Fruit fly (Drosophila melanogaster) whole organism, embryonic: Measurements from ENCODE around the gene CG31792.
A peak's percentile ranks its signal among the peaks of the same experiment; 100 is the strongest.

Source experiments
- CG1024 ChIP-seq: fragments of 200-800 bp; sonication (Bioruptor generic); IDR thresholded peaks from 2 replicates; pipeline ENCODE4 v1.3.6; 2022; ENCODE audit warnings: missing biosample characterization, missing genetic modification characterization
- CG10274 ChIP-seq: fragments of 200-800 bp; sonication (Bioruptor generic); optimal IDR thresholded peaks from 3 replicates; lab custom pipeline; 2017; ENCODE audit warnings: missing biosample characterization, mild to moderate bottlenecking, missing genetic modification characterization
- CG10321 ChIP-seq: fragments of 200-800 bp; sonication (Bioruptor generic); IDR thresholded peaks from 2 replicates; pipeline ENCODE4 v1.3.6; 2022; ENCODE audit warnings: missing biosample characterization, missing genetic modification characterization
- CG10366 ChIP-seq: fragments of 200-800 bp; sonication (Bioruptor generic); IDR thresholded peaks from 2 replicates; pipeline ENCODE4 v1.3.6; 2022; ENCODE audit warnings: missing biosample characterization, missing genetic modification characterization
- CG10565 ChIP-seq: fragments of 200-800 bp; sonication (Bioruptor generic); optimal IDR thresholded peaks from 3 replicates; lab custom pipeline; 2016; ENCODE audit warnings: missing biosample characterization, mild to moderate bottlenecking, missing genetic modification characterization
- CG10979 ChIP-seq: fragments of 200-800 bp; sonication (Bioruptor generic); optimal IDR thresholded peaks from 2 replicates; lab custom pipeline; 2018; ENCODE audit warnings: missing biosample characterization, mild to moderate bottlenecking, missing genetic modification characterization, moderate library complexity
- CG12219 ChIP-seq: fragments of 200-800 bp; sonication (Bioruptor generic); optimal IDR thresholded peaks from 3 replicates; lab custom pipeline; 2018; ENCODE audit warnings: missing biosample characterization, mild to moderate bottlenecking, missing genetic modification characterization
- CG12299 ChIP-seq: fragments of 200-800 bp; sonication (Bioruptor generic); optimal IDR thresholded peaks from 2 replicates; lab custom pipeline; 2018; ENCODE audit warnings: missing biosample characterization, mild to moderate bottlenecking, missing genetic modification characterization
- CG14014 ChIP-seq: fragments of 200-800 bp; sonication (Bioruptor generic); IDR thresholded peaks from 2 replicates; pipeline ENCODE4 v1.3.6; 2022; ENCODE audit warnings: missing biosample characterization, missing genetic modification characterization
- CG15479 ChIP-seq: fragments of 200-800 bp; sonication (Bioruptor generic); optimal IDR thresholded peaks from 3 replicates; lab custom pipeline; 2019; ENCODE audit warnings: missing biosample characterization, mild to moderate bottlenecking, missing genetic modification characterization, moderate library complexity
- CG15514 ChIP-seq: fragments of 200-800 bp; sonication (Bioruptor generic); optimal IDR thresholded peaks from 3 replicates; lab custom pipeline; 2017; ENCODE audit warnings: missing biosample characterization, missing genetic modification characterization, mild to moderate bottlenecking, moderate library complexity, missing genetic modification reagents
- CG15601 ChIP-seq: fragments of 200-800 bp; sonication (Bioruptor generic); optimal IDR thresholded peaks from 3 replicates; lab custom pipeline; 2019; ENCODE audit warnings: missing biosample characterization, mild to moderate bottlenecking, missing genetic modification characterization, moderate library complexity
- CG18476 ChIP-seq: fragments of 200-800 bp; sonication (Bioruptor generic); optimal IDR thresholded peaks from 2 replicates; lab custom pipeline; 2016; ENCODE audit warnings: missing biosample characterization, mild to moderate bottlenecking, missing genetic modification characterization
- CG2889 ChIP-seq: fragments of 200-800 bp; sonication (Bioruptor generic); IDR thresholded peaks from 3 replicates; pipeline ENCODE4 v1.3.6; 2022; ENCODE audit warnings: missing biosample characterization, missing genetic modification characterization
- CG30431 ChIP-seq: fragments of 200-800 bp; sonication (Bioruptor generic); optimal IDR thresholded peaks from 2 replicates; lab custom pipeline; 2017; ENCODE audit warnings: missing biosample characterization, missing genetic modification characterization
- CG31224 ChIP-seq: fragments of 200-800 bp; sonication (Bioruptor generic); IDR thresholded peaks from 2 replicates; pipeline ENCODE4 v1.3.6; 2022; ENCODE audit warnings: missing biosample characterization, missing genetic modification characterization
- CG31365 ChIP-seq: fragments of 200-800 bp; sonication (Bioruptor generic); optimal IDR thresholded peaks from 2 replicates; lab custom pipeline; 2018; ENCODE audit warnings: missing biosample characterization, mild to moderate bottlenecking, missing genetic modification characterization
- CG3281 ChIP-seq: fragments of 200-800 bp; sonication (Bioruptor generic); optimal IDR thresholded peaks from 3 replicates; lab custom pipeline; 2017; ENCODE audit warnings: missing biosample characterization, mild to moderate bottlenecking, missing genetic modification characterization
- CG33557 ChIP-seq: fragments of 200-800 bp; sonication (Bioruptor generic); optimal IDR thresholded peaks from 2 replicates; lab custom pipeline; 2019; ENCODE audit warnings: missing biosample characterization, mild to moderate bottlenecking, missing genetic modification characterization, moderate library complexity
- CG4404 ChIP-seq: fragments of 200-800 bp; sonication (Bioruptor generic); IDR thresholded peaks from 2 replicates; pipeline ENCODE4 v1.3.6; 2022; ENCODE audit warnings: missing biosample characterization, missing genetic modification characterization
- CG4424 ChIP-seq: fragments of 200-800 bp; sonication (Bioruptor generic); optimal IDR thresholded peaks from 3 replicates; lab custom pipeline; 2016; ENCODE audit warnings: missing biosample characterization, missing genetic modification characterization
- CG5180 ChIP-seq: fragments of 200-800 bp; sonication (Bioruptor generic); optimal IDR thresholded peaks from 3 replicates; lab custom pipeline; 2017; ENCODE audit warnings: missing biosample characterization, missing genetic modification characterization, mild to moderate bottlenecking, moderate library complexity, missing genetic modification reagents
- CG7839 ChIP-seq: fragments of 200-800 bp; sonication (Bioruptor generic); optimal IDR thresholded peaks from 3 replicates; lab custom pipeline; 2018; ENCODE audit warnings: missing biosample characterization, mild to moderate bottlenecking, missing genetic modification characterization, moderate library complexity
- CG8281 ChIP-seq: fragments of 200-800 bp; sonication (Bioruptor generic); optimal IDR thresholded peaks from 2 replicates; lab custom pipeline; 2018; ENCODE audit warnings: missing biosample characterization, mild to moderate bottlenecking, missing genetic modification characterization, moderate library complexity
- CG8765 ChIP-seq: fragments of 200-800 bp; sonication (Bioruptor generic); IDR thresholded peaks from 2 replicates; pipeline ENCODE4 v1.3.6; 2022; ENCODE audit warnings: missing biosample characterization, missing genetic modification characterization
- CG9797 ChIP-seq: fragments of 200-800 bp; sonication (Bioruptor generic); optimal IDR thresholded peaks from 3 replicates; lab custom pipeline; 2018; ENCODE audit warnings: missing biosample characterization, mild to moderate bottlenecking, missing genetic modification characterization
- Camta ChIP-seq: fragments of 200-800 bp; sonication (Bioruptor generic); optimal IDR thresholded peaks from 2 replicates; lab custom pipeline; 2016; ENCODE audit warnings: missing biosample characterization, missing genetic modification characterization
- D ChIP-seq, 2 experiments: fragments of 200-800 bp in 1 of 2; fragments of >200 bp in 1 of 2; sonication (Bioruptor generic) in 1 of 2; optimal IDR thresholded peaks; 2 replicates in 1 of 2; 3 replicates in 1 of 2; lab custom pipeline; 2017; ENCODE audit warnings: mild to moderate bottlenecking in 1 of 2, missing biosample characterization in 1 of 2, missing genetic modification characterization in 1 of 2, missing genetic modification reagents in 1 of 2
- Dad ChIP-seq: fragments of 200-800 bp; sonication (Bioruptor generic); optimal IDR thresholded peaks from 3 replicates; lab custom pipeline; 2016; ENCODE audit warnings: missing biosample characterization, missing genetic modification characterization
- Fer1 ChIP-seq: fragments of 200-800 bp; sonication (Bioruptor generic); optimal IDR thresholded peaks from 2 replicates; lab custom pipeline; 2017; ENCODE audit warnings: missing biosample characterization, mild to moderate bottlenecking, missing genetic modification characterization
- Hmx ChIP-seq: fragments of 200-800 bp; sonication (Bioruptor generic); optimal IDR thresholded peaks from 2 replicates; lab custom pipeline; 2016; ENCODE audit warnings: missing biosample characterization, missing genetic modification characterization
- Hr3 ChIP-seq: fragments of 200-800 bp; sonication (Bioruptor generic); optimal IDR thresholded peaks from 3 replicates; lab custom pipeline; 2016; ENCODE audit warnings: missing biosample characterization, missing genetic modification characterization
- Max ChIP-seq: fragments of 200-800 bp; sonication (Bioruptor generic); optimal IDR thresholded peaks from 2 replicates; lab custom pipeline; 2016; ENCODE audit warnings: missing biosample characterization, mild to moderate bottlenecking, missing genetic modification characterization
- Myb ChIP-seq: fragments of 200-800 bp; sonication (Bioruptor generic); optimal IDR thresholded peaks from 2 replicates; lab custom pipeline; 2016; ENCODE audit warnings: missing biosample characterization, missing genetic modification characterization
- Nf-YA ChIP-seq: fragments of 200-800 bp; sonication (Bioruptor generic); IDR thresholded peaks from 2 replicates; pipeline ENCODE4 v1.3.6; 2022; ENCODE audit warnings: missing biosample characterization, missing genetic modification characterization
- PHDP ChIP-seq: fragments of 200-800 bp; sonication (Bioruptor generic); optimal IDR thresholded peaks from 3 replicates; lab custom pipeline; 2018; ENCODE audit warnings: missing biosample characterization, mild to moderate bottlenecking, missing genetic modification characterization, moderate library complexity
- Rx ChIP-seq: fragments of 200-800 bp; sonication (Bioruptor generic); IDR thresholded peaks from 2 replicates; pipeline ENCODE4 v1.3.6; 2022; ENCODE audit warnings: missing biosample characterization, missing genetic modification characterization
- Six4 ChIP-seq: fragments of 200-800 bp; sonication (Bioruptor generic); optimal IDR thresholded peaks from 2 replicates; lab custom pipeline; 2016; ENCODE audit warnings: missing biosample characterization, missing genetic modification characterization
- Stat92E ChIP-seq, 3 experiments: fragments of >200 bp in 2 of 3; fragments of 200-800 bp in 1 of 3; sonication (Bioruptor generic) in 1 of 3; optimal IDR thresholded peaks; 2 replicates each; lab custom pipeline; 2017 to 2019; ENCODE audit warnings: missing biosample characterization in 3 of 3, missing genetic modification characterization in 3 of 3, mild to moderate bottlenecking in 1 of 3, moderate library complexity in 1 of 3
- chinmo ChIP-seq: fragments of 200-800 bp; sonication (Bioruptor generic); IDR thresholded peaks from 4 replicates; pipeline ENCODE4 v1.3.6; 2022; ENCODE audit warnings: missing biosample characterization, missing genetic modification characterization; ENCODE audit not compliant: partially characterized antibody
- ci ChIP-seq: fragments of 200-800 bp; sonication (Bioruptor generic); IDR thresholded peaks from 3 replicates; pipeline ENCODE4 v1.3.6; 2022; ENCODE audit warnings: missing biosample characterization, missing genetic modification characterization
- fd102C ChIP-seq: fragments of 200-800 bp; sonication (Bioruptor generic); optimal IDR thresholded peaks from 2 replicates; lab custom pipeline; 2018; ENCODE audit warnings: missing biosample characterization, mild to moderate bottlenecking, missing genetic modification characterization, moderate library complexity
- fru ChIP-seq: fragments of >200 bp; optimal IDR thresholded peaks from 2 replicates; lab custom pipeline; 2017
- hkb ChIP-seq, 2 experiments: fragments of 200-800 bp in 1 of 2; fragments of >200 bp in 1 of 2; sonication (Bioruptor generic) in 1 of 2; IDR thresholded peaks in 1 of 2; optimal IDR thresholded peaks in 1 of 2; 2 replicates each; pipeline versions ENCODE4 v1.3.6 to Lab custom; 2017 to 2022; ENCODE audit warnings: missing biosample characterization in 1 of 2, missing genetic modification characterization in 1 of 2
- kah ChIP-seq: fragments of 200-800 bp; sonication (Bioruptor generic); optimal IDR thresholded peaks from 2 replicates; lab custom pipeline; 2018; ENCODE audit warnings: missing biosample characterization, mild to moderate bottlenecking, missing genetic modification characterization
- nerfin-1 ChIP-seq: fragments of 200-800 bp; sonication (Bioruptor generic); optimal IDR thresholded peaks from 3 replicates; lab custom pipeline; 2019; ENCODE audit warnings: missing biosample characterization, mild to moderate bottlenecking, missing genetic modification characterization, moderate library complexity
- psq ChIP-seq: fragments of 200-800 bp; sonication (Bioruptor generic); optimal IDR thresholded peaks from 2 replicates; lab custom pipeline; 2017; ENCODE audit warnings: missing biosample characterization, missing genetic modification characterization
- ro ChIP-seq: fragments of 200-800 bp; sonication (Bioruptor generic); IDR thresholded peaks from 2 replicates; pipeline ENCODE4 v1.3.6; 2022; ENCODE audit warnings: missing biosample characterization, missing genetic modification characterization
- sima ChIP-seq: fragments of 200-800 bp; sonication (Bioruptor generic); optimal IDR thresholded peaks from 2 replicates; lab custom pipeline; 2016; ENCODE audit warnings: missing biosample characterization, missing genetic modification characterization
- slp2 ChIP-seq: fragments of 200-800 bp; sonication (Bioruptor generic); optimal IDR thresholded peaks from 2 replicates; lab custom pipeline; 2016; ENCODE audit warnings: missing biosample characterization, missing genetic modification characterization

Gene CG31792

dm6 chr2L:18981947-18982579 lies 15.2 kb upstream of the CG31792 start:
- TF ChIP-seq kah (GFP tag; lab: Kevin White, UChicago) (no peak), CG8281 (tag; lab: Kevin White, UChicago) (no peak), CG3281 (no peak), CG8765 (GFP tag; lab: Robert Waterston, UW) (no peak), Dad (no peak), CG1024 (no peak), CG12299 (tag; lab: Kevin White, UChicago) (no peak), D (optimal IDR thresholded peaks at IDR 0.05; lab: Kevin White, UChicago) (no peak), D (GFP tag; optimal IDR thresholded peaks at IDR 0.05; lab: Kevin White, UChicago) (peak; percentile 61), CG15514 (GFP tag; lab: Kevin White, UChicago) (no peak), CG4424 (GFP tag; lab: Kevin White, UChicago) (peak; percentile 18), fd102C (GFP tag; lab: Kevin White, UChicago) (no peak), CG12219 (GFP tag; lab: Kevin White, UChicago) (no peak), CG2889 (GFP tag; lab: Robert Waterston, UW) (no peak), Camta (no peak), CG5180 (GFP tag; lab: Kevin White, UChicago) (no peak), ci (peak; percentile 22; the same call in 1 of the 3 replicates), hkb (optimal IDR thresholded peaks at IDR 0.05; lab: Kevin White, UChicago) (no peak), hkb (GFP tag; IDR thresholded peaks at IDR 0.05; lab: Robert Waterston, UW) (no peak), Hmx (no peak), Six4 (GFP tag; lab: Kevin White, UChicago) (no peak), CG15479 (no peak), CG31365 (tag; lab: Kevin White, UChicago) (no peak), CG4404 (GFP tag; lab: Robert Waterston, UW) (no peak), CG9797 (GFP tag; lab: Kevin White, UChicago) (no peak), PHDP (tag; lab: Kevin White, UChicago) (peak; percentile 35), CG30431 (peak; percentile 25), CG15601 (tag; lab: Kevin White, UChicago) (peak; percentile 45), Rx (GFP tag; lab: Robert Waterston, UW) (no peak), CG10274 (GFP tag; lab: Kevin White, UChicago) (no peak), CG14014 (GFP tag; lab: Robert Waterston, UW) (no peak), sima (GFP tag; lab: Kevin White, UChicago) (no peak), Stat92E (GFP tag; optimal IDR thresholded peaks at IDR 0.05; lab: Kevin White, UChicago) (no peak), chinmo (GFP tag; lab: Robert Waterston, UW) (no peak), CG18476 (GFP tag; lab: Kevin White, UChicago) (no peak), CG10321 (no peak), CG10366 (GFP tag; lab: Robert Waterston, UW) (no peak), ro (GFP tag; lab: Robert Waterston, UW) (no peak), CG7839 (tag; lab: Kevin White, UChicago) (peak; percentile 40), CG10565 (no peak), slp2 (GFP tag; lab: Kevin White, UChicago) (no peak), Myb (GFP tag; lab: Kevin White, UChicago) (no peak), CG33557 (GFP tag; lab: Kevin White, UChicago) (peak; percentile 0), CG10979 (tag; lab: Kevin White, UChicago) (peak; percentile 64), Max (GFP tag; lab: Kevin White, UChicago) (no peak), nerfin-1 (tag; lab: Kevin White, UChicago) (no peak), Nf-YA (GFP tag; lab: Robert Waterston, UW) (no peak), Hr3 (GFP tag; lab: Kevin White, UChicago) (peak; percentile 11), Fer1 (no peak), CG31224 (GFP tag; lab: Robert Waterston, UW) (no peak), fru (lab: Kevin White, UChicago) (no peak), psq (GFP tag; lab: Kevin White, UChicago) (no peak)
